Worm (Caenorhabditis elegans): ENCODE measurements around the gene cutl-17.

- no peak for TF ChIP-seq ceh-22 (tag; optimal IDR thresholded peaks at IDR 0.05)
- no peak for TF ChIP-seq nfya-1 (tag; optimal IDR thresholded peaks at IDR 0.05)
Observed at ce11 chrIV:9438753-9439152, 18.5 kb downstream of the cutl-17 start.

Data from whole organism, late embryonic.